Fruit fly (Drosophila melanogaster): Measurements from ENCODE around the gene CG5199.

CG5199 gene

dm6 chr3L:20447337-20447736 is 5.3 kb downstream of the CG5199 start (continued):
- no peak for TF ChIP-seq pb (GFP tag; optimal IDR thresholded peaks at IDR 0.05)
- peak; percentile 10 for TF ChIP-seq CG10267 (tag; optimal IDR thresholded peaks at IDR 0.05)
- TF ChIP-seq CG2116 (GFP tag; optimal IDR thresholded peaks at IDR 0.05), result no peak
- peak; percentile 36 for TF ChIP-seq fd96Cb (tag; optimal IDR thresholded peaks at IDR 0.05)
- peak; percentile 44 for TF ChIP-seq Blimp-1 (GFP tag; optimal IDR thresholded peaks at IDR 0.05)
- TF ChIP-seq CG9876 (GFP tag; optimal IDR thresholded peaks at IDR 0.05), result no peak
- TF ChIP-seq CG3065 (GFP tag; optimal IDR thresholded peaks at IDR 0.05), result no peak
- TF ChIP-seq CG16815 (GFP tag; optimal IDR thresholded peaks at IDR 0.05), result peak; percentile 50
- no peak for TF ChIP-seq CG4282 (GFP tag; optimal IDR thresholded peaks at IDR 0.05)
- TF ChIP-seq CG12299 (tag; optimal IDR thresholded peaks at IDR 0.05), result no peak
- TF ChIP-seq CG30431 (GFP tag; optimal IDR thresholded peaks at IDR 0.05), result no peak
- no peak for TF ChIP-seq CG11247 (GFP tag; IDR thresholded peaks at IDR 0.05)
- TF ChIP-seq Xrp1 (GFP tag; IDR thresholded peaks at IDR 0.05), result peak; percentile 48
- TF ChIP-seq CG6813 (GFP tag; optimal IDR thresholded peaks at IDR 0.05), result no peak
- TF ChIP-seq p53 (GFP tag; optimal IDR thresholded peaks at IDR 0.05), result no peak
- TF ChIP-seq CG17361 (GFP tag; IDR thresholded peaks at IDR 0.05), result 0 out of 3 replicates have a peak, but pooled peaks have one; percentile 24
- 0 out of 3 replicates have a peak, but pooled peaks have one; percentile 21 for TF ChIP-seq CG16813 (GFP tag; IDR thresholded peaks at IDR 0.05; ENCODE audit: partially characterized antibody)
- TF ChIP-seq gsb (GFP tag; IDR thresholded peaks at IDR 0.05), result no peak
- TF ChIP-seq CG14710 (tag; optimal IDR thresholded peaks at IDR 0.05), result peak; percentile 30
- no peak for TF ChIP-seq CG7271 (tag; optimal IDR thresholded peaks at IDR 0.05)
- TF ChIP-seq Gug (GFP tag; IDR thresholded peaks at IDR 0.05), result peak; percentile 21; the same call in 1 of the 4 replicates
- TF ChIP-seq Stat92E (GFP tag; optimal IDR thresholded peaks at IDR 0.05), result no peak
- peak; percentile 37 for TF ChIP-seq CG11504 (tag; optimal IDR thresholded peaks at IDR 0.05)
- no peak for TF ChIP-seq CG6765 (GFP tag; optimal IDR thresholded peaks at IDR 0.05)
- TF ChIP-seq run (tag; optimal IDR thresholded peaks at IDR 0.05), result no peak
- no peak for TF ChIP-seq chm (GFP tag; IDR thresholded peaks at IDR 0.05)
- no peak for TF ChIP-seq Xbp1 (GFP tag; optimal IDR thresholded peaks at IDR 0.05)
- 0 out of 3 replicates have a peak, but pooled peaks have one; percentile 35 for TF ChIP-seq CG11560 (tag; IDR thresholded peaks at IDR 0.05)
- no peak for TF ChIP-seq CHES-1-like (GFP tag; optimal IDR thresholded peaks at IDR 0.05)
- peak; percentile 32 for TF ChIP-seq CG15696 (tag; optimal IDR thresholded peaks at IDR 0.05)
- TF ChIP-seq Mrtf (GFP tag; IDR thresholded peaks at IDR 0.05), result 0 out of 3 replicates have a peak, but pooled peaks have one; percentile 36
- TF ChIP-seq sna (GFP tag; IDR thresholded peaks at IDR 0.05; ENCODE audit: partially characterized antibody), result no peak
- no peak for TF ChIP-seq fu2 (GFP tag; optimal IDR thresholded peaks at IDR 0.05)
- TF ChIP-seq Rx (GFP tag; IDR thresholded peaks at IDR 0.05), result no peak
- no peak for TF ChIP-seq CG11723 (GFP tag; optimal IDR thresholded peaks at IDR 0.05)
- no peak for TF ChIP-seq sens-2 (GFP tag; IDR thresholded peaks at IDR 0.05)
- TF ChIP-seq nmo (GFP tag; optimal IDR thresholded peaks at IDR 0.05), result peak; percentile 58
- TF ChIP-seq CG2129 (GFP tag; IDR thresholded peaks at IDR 0.05; ENCODE audit: partially characterized antibody), result no peak
- TF ChIP-seq CG10431 (GFP tag; optimal IDR thresholded peaks at IDR 0.05), result no peak
- TF ChIP-seq dmrt11E (tag; optimal IDR thresholded peaks at IDR 0.05), result peak; percentile 70
- TF ChIP-seq trem (tag; optimal IDR thresholded peaks at IDR 0.05), result peak; percentile 13
- peak; percentile 55 for TF ChIP-seq gem (tag; optimal IDR thresholded peaks at IDR 0.05)
- no peak for TF ChIP-seq prd (optimal IDR thresholded peaks at IDR 0.05)
- TF ChIP-seq prd (GFP tag; IDR thresholded peaks at IDR 0.05), result peak; percentile 34; the same call in 1 of the 3 replicates
- TF ChIP-seq Med (GFP tag), result peak; percentile 55
- no peak for TF ChIP-seq CG15073 (GFP tag; optimal IDR thresholded peaks at IDR 0.05)
- peak; percentile 53 for TF ChIP-seq CG10979 (tag; optimal IDR thresholded peaks at IDR 0.05)
- TF ChIP-seq gsb-n (tag; optimal IDR thresholded peaks at IDR 0.05), result peak; percentile 36
- peak; percentile 50 for TF ChIP-seq CG2712 (tag; optimal IDR thresholded peaks at IDR 0.05)
- no peak for TF ChIP-seq CG8765 (GFP tag; IDR thresholded peaks at IDR 0.05)
- peak; percentile 45 for TF ChIP-seq sisA (GFP tag; IDR thresholded peaks at IDR 0.05)
